Fruit fly (Drosophila melanogaster): ENCODE data around the gene nom.

dm6 chr3R:8680611-8681010 is 42.4 kb upstream of the nom start:
- TF ChIP-seq usp (GFP tag; optimal IDR thresholded peaks at IDR 0.05) (no peak), CG8478 (optimal IDR thresholded peaks at IDR 0.05) (no peak)

Measured in whole organism.